Worm (Caenorhabditis elegans) whole organism, young adult: Measurements from ENCODE around the gene btb-11.
"Not testable (repeated sequence)": the region's sequence is repeated elsewhere in the genome, so short reads cannot be mapped to it uniquely, and the experiment has no call there.

ENCODE experiments used
- D2030.7 ChIP-seq: fragments of 200-800 bp; sonication (Bioruptor generic); IDR thresholded peaks from 2 replicates; pipeline ENCODE4 v1.3.6; 2022; ENCODE audit warnings: missing genetic modification reagents, missing genetic modification characterization, missing compliant biosample characterization
- F49E8.2 ChIP-seq: sonication (generic microtip); optimal IDR thresholded peaks from 3 replicates; lab custom pipeline; 2017; ENCODE audit warnings: missing genetic modification characterization, mild to moderate bottlenecking, missing compliant biosample characterization, antibody characterized with exemption, moderate library complexity; ENCODE audit not compliant: insufficient read depth
- F52B5.7 ChIP-seq: sonication (generic microtip); optimal IDR thresholded peaks from 2 replicates; lab custom pipeline; 2016; ENCODE audit warnings: mild to moderate bottlenecking, missing genetic modification characterization, missing compliant biosample characterization
- F55B11.4 ChIP-seq: sonication (generic microtip); optimal IDR thresholded peaks from 2 replicates; lab custom pipeline; 2016; ENCODE audit warnings: missing compliant biosample characterization, missing genetic modification characterization, borderline replicate concordance; ENCODE audit not compliant: insufficient read depth
- T07F8.4 ChIP-seq: sonication (generic microtip); optimal IDR thresholded peaks from 2 replicates; lab custom pipeline; 2016; ENCODE audit warnings: mild to moderate bottlenecking, missing genetic modification characterization, moderate library complexity, missing compliant biosample characterization
- Y95B8A.8 ChIP-seq: fragments of 200-800 bp; sonication (Bioruptor generic); IDR thresholded peaks from 2 replicates; pipeline ENCODE4 v1.3.6; 2022; ENCODE audit warnings: missing genetic modification reagents, missing genetic modification characterization, missing compliant biosample characterization
- akir-1 ChIP-seq: fragments of 200-800 bp; sonication (Bioruptor generic); optimal IDR thresholded peaks from 2 replicates; lab custom pipeline; 2018; ENCODE audit warnings: mild to moderate bottlenecking, missing genetic modification characterization, moderate library complexity, missing compliant biosample characterization
- atf-7 ChIP-seq: sonication (generic microtip); optimal IDR thresholded peaks from 2 replicates; lab custom pipeline; 2017; ENCODE audit warnings: mild to moderate bottlenecking, missing genetic modification characterization, missing compliant biosample characterization
- attf-6 ChIP-seq: fragments of 200-800 bp; sonication (Bioruptor generic); IDR thresholded peaks from 2 replicates; pipeline ENCODE4 v1.3.6; 2022; ENCODE audit warnings: missing genetic modification reagents, missing genetic modification characterization, missing compliant biosample characterization
- cebp-1 ChIP-seq, 2 experiments: fragments of 200-800 bp in 1 of 2; sonication (Bioruptor generic) in 1 of 2; sonication (generic microtip) in 1 of 2; IDR thresholded peaks in 1 of 2; optimal IDR thresholded peaks in 1 of 2; 2 replicates each; pipeline versions ENCODE4 v1.3.6 to Lab custom; 2017 to 2022; ENCODE audit warnings: missing compliant biosample characterization in 2 of 2, missing genetic modification characterization in 2 of 2, mild to moderate bottlenecking in 1 of 2, missing genetic modification reagents in 1 of 2, moderate library complexity in 1 of 2
- ceh-100 ChIP-seq: fragments of 200-800 bp; sonication (Bioruptor generic); IDR thresholded peaks from 2 replicates; pipeline ENCODE4 v1.3.6; 2022; ENCODE audit warnings: missing genetic modification reagents, missing genetic modification characterization, missing compliant biosample characterization
- ceh-27 ChIP-seq: fragments of 200-800 bp; sonication (Bioruptor generic); optimal IDR thresholded peaks from 2 replicates; lab custom pipeline; 2018; ENCODE audit warnings: mild to moderate bottlenecking, missing genetic modification characterization, moderate library complexity, missing compliant biosample characterization
- ceh-58 ChIP-seq: fragments of 200-800 bp; sonication (Bioruptor generic); IDR thresholded peaks from 2 replicates; pipeline ENCODE4 v1.3.6; 2022; ENCODE audit warnings: missing genetic modification characterization, missing compliant biosample characterization
- ceh-91 ChIP-seq: fragments of 200-800 bp; sonication (Bioruptor generic); IDR thresholded peaks from 2 replicates; pipeline ENCODE4 v1.3.6; 2022; ENCODE audit warnings: missing genetic modification reagents, missing genetic modification characterization, missing compliant biosample characterization
- dpl-1 ChIP-seq: fragments of 150-350 bp; optimal IDR thresholded peaks from 2 replicates; lab custom pipeline; 2014; ENCODE audit warnings: missing biosample characterization, missing genetic modification reagents, missing genetic modification characterization
- ekl-4 ChIP-seq: fragments of 200-800 bp; sonication (Bioruptor generic); IDR thresholded peaks from 2 replicates; pipeline ENCODE4 v1.3.6; 2022; ENCODE audit warnings: missing genetic modification reagents, missing genetic modification characterization, missing compliant biosample characterization
- gei-17 ChIP-seq: fragments of 200-800 bp; sonication (Bioruptor generic); optimal IDR thresholded peaks from 2 replicates; lab custom pipeline; 2018; ENCODE audit warnings: mild to moderate bottlenecking, missing genetic modification characterization, missing compliant biosample characterization
- hlh-26 ChIP-seq: fragments of 200-800 bp; sonication (Bioruptor generic); conservative IDR thresholded peaks from 2 replicates; pipeline ENCODE4 v1.3.6; 2022; ENCODE audit warnings: missing genetic modification reagents, missing genetic modification characterization, missing compliant biosample characterization
- let-526 ChIP-seq: fragments of 200-800 bp; sonication (Bioruptor generic); IDR thresholded peaks from 2 replicates; pipeline ENCODE4 v1.3.6; 2022; ENCODE audit warnings: missing genetic modification reagents, missing genetic modification characterization, missing compliant biosample characterization
- lir-1 ChIP-seq: fragments of 200-800 bp; sonication (Bioruptor generic); conservative IDR thresholded peaks from 2 replicates; pipeline ENCODE4 v1.3.6; 2022; ENCODE audit warnings: missing genetic modification reagents, missing genetic modification characterization, missing compliant biosample characterization
- nhr-80 ChIP-seq: sonication (generic microtip); optimal IDR thresholded peaks from 2 replicates; lab custom pipeline; 2016; ENCODE audit warnings: missing genetic modification characterization, missing compliant biosample characterization
- nhr-90 ChIP-seq: sonication (generic microtip); optimal IDR thresholded peaks from 2 replicates; lab custom pipeline; 2016; ENCODE audit warnings: missing genotype, mild to moderate bottlenecking, missing genetic modification characterization, missing compliant biosample characterization
- rec-8 ChIP-seq, 2 experiments: sonication (generic microtip); optimal IDR thresholded peaks; 2 replicates each; lab custom pipeline; 2016; ENCODE audit warnings: mild to moderate bottlenecking in 2 of 2, missing genetic modification characterization in 2 of 2, missing genetic modification reagents in 2 of 2, missing genotype in 2 of 2, missing biosample characterization in 1 of 2, missing compliant biosample characterization in 1 of 2, moderate library complexity in 1 of 2
- repo-1 ChIP-seq: sonication (generic microtip); optimal IDR thresholded peaks from 2 replicates; lab custom pipeline; 2017; ENCODE audit warnings: mild to moderate bottlenecking, missing genetic modification characterization, missing compliant biosample characterization
- sea-2 ChIP-seq: fragments of 200-800 bp; sonication (Bioruptor generic); IDR thresholded peaks from 2 replicates; pipeline ENCODE4 v1.3.6; 2022; ENCODE audit warnings: missing genetic modification characterization, missing compliant biosample characterization
- snpc-4 ChIP-seq, 5 experiments: fragments of 150-350 bp in 1 of 5; sonication (generic microtip) in 4 of 5; optimal IDR thresholded peaks; 2 replicates each; lab custom pipeline; 2014 to 2018; ENCODE audit warnings: missing genetic modification characterization in 5 of 5, missing biosample characterization in 3 of 5, antibody characterized with exemption in 2 of 5, mild to moderate bottlenecking in 2 of 5, missing compliant biosample characterization in 2 of 5, missing genotype in 2 of 5, moderate library complexity in 2 of 5, missing genetic modification reagents in 1 of 5
- tbx-9 ChIP-seq: sonication (generic microtip); optimal IDR thresholded peaks from 2 replicates; lab custom pipeline; 2016; ENCODE audit warnings: borderline replicate concordance, missing genetic modification characterization, inconsistent platforms, missing compliant biosample characterization
- ztf-26 ChIP-seq: sonication (generic microtip); optimal IDR thresholded peaks from 2 replicates; lab custom pipeline; 2017; ENCODE audit warnings: missing genetic modification characterization, missing compliant biosample characterization

btb-11 gene

ce11 chrII:996112-996511 lies 28.5 kb downstream of the btb-11 start, which contains the start of gene F45D11.11:
Gene F45D11.11, minus strand, starts transcription at chrII:996212.
- TF ChIP-seq tbx-9 (tag; lab: Kevin White, UChicago); rec-8 (tag; optimal IDR thresholded peaks at IDR 0.05; lab: Kevin White, UChicago); D2030.7 (GFP tag; lab: Robert Waterston, UW): not testable (repeated sequence)
- TF ChIP-seq, all 124 proteins: peak for 0; not testable (repeated sequence) for 124

- TF ChIP-seq ekl-4; gei-17; T07F8.4 (tag; lab: Kevin White, UChicago): not testable (repeated sequence)
Observed at ce11 chrII:994231-994630, 30.4 kb downstream of the btb-11 start, which contains the start of gene F45D11.7. Gene F45D11.7, plus strand, starts transcription at chrII:994531.

ce11 chrII:991300-991699 lies 33.3 kb downstream of the btb-11 start, which contains the start of gene fbxc-42:
Gene fbxc-42, plus strand, starts transcription at chrII:991600.
- TF ChIP-seq lir-1 (GFP tag; lab: Robert Waterston, UW) (no peak), nhr-80 (no peak), F55B11.4 (tag; lab: Kevin White, UChicago) (no peak), repo-1 (tag; lab: Kevin White, UChicago) (no peak), ztf-26 (tag; lab: Kevin White, UChicago) (no peak), tbx-9 (tag; lab: Kevin White, UChicago) (no peak), D2030.7 (GFP tag; lab: Robert Waterston, UW) (no peak), ceh-91 (GFP tag; lab: Robert Waterston, UW) (no peak), atf-7 (no peak)
- TF ChIP-seq, all 124 proteins: peak for 0

ce11 chrII:988437-988836 lies 36.1 kb downstream of the btb-11 start, which contains the start of gene fbxc-39:
Gene fbxc-39, plus strand, starts transcription at chrII:988737.
- TF ChIP-seq Y95B8A.8 (no peak), F52B5.7 (tag; lab: Kevin White, UChicago) (no peak), akir-1 (GFP tag; lab: Kevin White, UChicago) (no peak), nhr-90 (no peak)
- TF ChIP-seq, all 124 proteins: peak for 0

- TF ChIP-seq F49E8.2; cebp-1 (GFP tag; IDR thresholded peaks at IDR 0.05; lab: Robert Waterston, UW); cebp-1 (tag; optimal IDR thresholded peaks at IDR 0.05; lab: Kevin White, UChicago); dpl-1 (GFP tag; lab: Kevin White, UChicago): not testable (repeated sequence)
- TF ChIP-seq, all 124 proteins: peak for 0; not testable (repeated sequence) for 124
Observed at ce11 chrII:985703-986102, 38.9 kb downstream of the btb-11 start, which contains the start of gene fbxc-40. Gene fbxc-40, plus strand, starts transcription at chrII:986003.

ce11 chrII:982842-983241 lies 41.7 kb downstream of the btb-11 start, which contains the start of gene srh-274:
Gene srh-274, plus strand, starts transcription at chrII:983142.
- TF ChIP-seq ceh-100 (GFP tag; lab: Robert Waterston, UW) = no peak
- TF ChIP-seq let-526 = no peak
- TF ChIP-seq snpc-4 (GFP tag; optimal IDR thresholded peaks at IDR 0.05; lab: Kevin White, UChicago) = no peak
- no peak for TF ChIP-seq snpc-4 (tag; optimal IDR thresholded peaks at IDR 0.05; lab: Kevin White, UChicago)
- no peak for TF ChIP-seq F49E8.2
- TF ChIP-seq ceh-27 (GFP tag; lab: Kevin White, UChicago) = no peak
- no peak for TF ChIP-seq attf-6
- no peak for TF ChIP-seq hlh-26
- TF ChIP-seq ceh-58 (GFP tag; lab: Robert Waterston, UW) = no peak
- TF ChIP-seq sea-2 = no peak
